Fruit fly (Drosophila melanogaster): ENCODE data around the gene CG43638.

The CG43638 gene

DNA sequence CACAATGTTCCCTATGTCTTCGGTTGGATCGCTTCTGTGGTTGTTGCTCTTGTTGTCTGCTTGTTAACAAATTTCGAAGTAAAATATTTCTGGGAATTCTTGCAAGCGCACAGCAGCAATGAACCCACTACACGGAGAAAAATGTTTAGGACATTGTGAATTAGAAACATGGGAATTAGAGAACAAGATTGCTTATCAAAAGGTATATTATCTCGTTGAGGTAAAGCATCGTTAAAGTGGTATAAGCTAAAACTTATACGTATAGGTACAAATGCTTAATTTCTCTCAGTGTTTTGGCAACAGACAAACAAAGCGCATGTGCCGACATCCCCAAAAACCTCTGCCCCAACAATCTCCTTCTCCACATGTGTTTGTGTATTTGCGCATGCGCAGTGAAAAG lies 9.3 kb downstream of the CG43638 start:
- TF ChIP-seq CG12605 (GFP tag; IDR thresholded peaks at IDR 0.05) = no peak
- peak; percentile 72; the same call in 2 of the 3 replicates for TF ChIP-seq CG4496 (GFP tag; IDR thresholded peaks at IDR 0.05)
- TF ChIP-seq fd96Ca (GFP tag; IDR thresholded peaks at IDR 0.05) = peak; percentile 19; the same call in 1 of the 3 replicates
- peak; percentile 16 for TF ChIP-seq CG34367 (tag; optimal IDR thresholded peaks at IDR 0.05)
- TF ChIP-seq CG14655 (GFP tag; optimal IDR thresholded peaks at IDR 0.05) = peak; percentile 71
- TF ChIP-seq CG32121 (GFP tag; IDR thresholded peaks at IDR 0.05) = no peak
- no peak for TF ChIP-seq rn (GFP tag; IDR thresholded peaks at IDR 0.05)
- TF ChIP-seq CG10348 (GFP tag; IDR thresholded peaks at IDR 0.05) = no peak
- TF ChIP-seq Pif1A (GFP tag; optimal IDR thresholded peaks at IDR 0.05) = peak; percentile 72
- peak; percentile 66 for TF ChIP-seq CG17806 (tag; optimal IDR thresholded peaks at IDR 0.05)
- no peak for TF ChIP-seq EcR (GFP tag; optimal IDR thresholded peaks at IDR 0.05)
- peak; percentile 82 for TF ChIP-seq Snoo (tag; optimal IDR thresholded peaks at IDR 0.05)
- peak; percentile 62 for TF ChIP-seq CG9948 (tag; optimal IDR thresholded peaks at IDR 0.05)
- peak; percentile 64 for TF ChIP-seq CG8159 (tag; optimal IDR thresholded peaks at IDR 0.05)
- no peak for TF ChIP-seq D1 (tag; optimal IDR thresholded peaks at IDR 0.05)
- TF ChIP-seq CG8301 (tag; optimal IDR thresholded peaks at IDR 0.05) = peak; percentile 60
- TF ChIP-seq CG13204 (GFP tag; optimal IDR thresholded peaks at IDR 0.05) = no peak
- no peak for TF ChIP-seq gl (tag; optimal IDR thresholded peaks at IDR 0.05)
- TF ChIP-seq CG15710 (tag; optimal IDR thresholded peaks at IDR 0.05) = peak; percentile 39
- peak; percentile 55 for TF ChIP-seq Pif1B (GFP tag; optimal IDR thresholded peaks at IDR 0.05)
- 0 out of 2 replicates have a peak, but pooled peaks have one; percentile 15 for TF ChIP-seq Ets98B (GFP tag; IDR thresholded peaks at IDR 0.05)

dm6 chr3L:12056286-12057178 lies 12.2 kb downstream of the CG43638 start:
- peak; percentile 27 for TF ChIP-seq CG15710 (tag; optimal IDR thresholded peaks at IDR 0.05)
- TF ChIP-seq CG34367 (tag; optimal IDR thresholded peaks at IDR 0.05) = peak; percentile 49
- peak; percentile 81 for TF ChIP-seq CG14655 (GFP tag; optimal IDR thresholded peaks at IDR 0.05)
- TF ChIP-seq Pif1B (GFP tag; optimal IDR thresholded peaks at IDR 0.05) = peak; percentile 40
- no peak for TF ChIP-seq CG10348 (GFP tag; IDR thresholded peaks at IDR 0.05)
- no peak for TF ChIP-seq CG32121 (GFP tag; IDR thresholded peaks at IDR 0.05)
- TF ChIP-seq CG8301 (tag; optimal IDR thresholded peaks at IDR 0.05) = peak; percentile 70
- TF ChIP-seq CG9948 (tag; optimal IDR thresholded peaks at IDR 0.05) = peak; percentile 62
- TF ChIP-seq CG12605 (GFP tag; IDR thresholded peaks at IDR 0.05) = no peak; the same call in 1 of the 2 replicates
- no peak for TF ChIP-seq CG13204 (GFP tag; optimal IDR thresholded peaks at IDR 0.05)
- peak; percentile 25; the same call in 1 of the 2 replicates for TF ChIP-seq Ets98B (GFP tag; IDR thresholded peaks at IDR 0.05)
- TF ChIP-seq rn (GFP tag; IDR thresholded peaks at IDR 0.05) = no peak
- TF ChIP-seq CG8159 (tag; optimal IDR thresholded peaks at IDR 0.05) = peak; percentile 73
- no peak for TF ChIP-seq EcR (GFP tag; optimal IDR thresholded peaks at IDR 0.05)
- TF ChIP-seq CG17806 (tag; optimal IDR thresholded peaks at IDR 0.05) = peak; percentile 53
- TF ChIP-seq Snoo (tag; optimal IDR thresholded peaks at IDR 0.05) = no peak
- TF ChIP-seq gl (tag; optimal IDR thresholded peaks at IDR 0.05) = no peak
- TF ChIP-seq CG4496 (GFP tag; IDR thresholded peaks at IDR 0.05) = peak; percentile 53; the same call in 2 of the 3 replicates
- no peak for TF ChIP-seq D1 (tag; optimal IDR thresholded peaks at IDR 0.05)
- peak; percentile 77 for TF ChIP-seq Pif1A (GFP tag; optimal IDR thresholded peaks at IDR 0.05)
- no peak for TF ChIP-seq fd96Ca (GFP tag; IDR thresholded peaks at IDR 0.05)

DNA sequence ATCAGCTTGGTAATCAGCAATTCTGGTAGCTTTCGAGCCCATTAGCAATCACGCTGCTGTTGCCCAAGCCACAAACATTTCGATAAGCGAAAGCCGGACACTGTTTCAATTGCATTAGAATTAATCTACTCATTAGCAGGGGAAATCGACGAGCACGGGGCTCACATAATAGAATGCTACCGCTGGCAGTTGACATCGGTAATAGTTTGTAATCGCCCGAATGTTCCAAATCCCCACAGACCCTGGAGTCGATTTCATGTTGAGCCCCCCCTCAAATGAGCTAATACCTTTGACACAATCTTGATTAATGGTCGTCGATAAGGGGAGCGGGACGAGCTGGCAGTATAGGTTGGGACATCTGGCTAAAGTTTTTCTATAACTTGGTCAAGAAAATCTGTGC lies 13.2 kb downstream of the CG43638 start:
- TF ChIP-seq Pif1A (GFP tag; optimal IDR thresholded peaks at IDR 0.05) (no peak), Pif1B (GFP tag; optimal IDR thresholded peaks at IDR 0.05) (no peak), CG8159 (tag; optimal IDR thresholded peaks at IDR 0.05) (no peak), CG15710 (tag; optimal IDR thresholded peaks at IDR 0.05) (no peak), gl (tag; optimal IDR thresholded peaks at IDR 0.05) (no peak), EcR (GFP tag; optimal IDR thresholded peaks at IDR 0.05) (no peak), rn (GFP tag; IDR thresholded peaks at IDR 0.05) (no peak), CG13204 (GFP tag; optimal IDR thresholded peaks at IDR 0.05) (no peak), CG10348 (GFP tag; IDR thresholded peaks at IDR 0.05) (no peak), CG32121 (GFP tag; IDR thresholded peaks at IDR 0.05) (no peak), CG17806 (tag; optimal IDR thresholded peaks at IDR 0.05) (no peak), CG8301 (tag; optimal IDR thresholded peaks at IDR 0.05) (no peak), Ets98B (GFP tag; IDR thresholded peaks at IDR 0.05) (no peak), fd96Ca (GFP tag; IDR thresholded peaks at IDR 0.05) (no peak), CG34367 (tag; optimal IDR thresholded peaks at IDR 0.05) (no peak), D1 (tag; optimal IDR thresholded peaks at IDR 0.05) (no peak), CG14655 (GFP tag; optimal IDR thresholded peaks at IDR 0.05) (no peak), CG4496 (GFP tag; IDR thresholded peaks at IDR 0.05) (no peak), CG9948 (tag; optimal IDR thresholded peaks at IDR 0.05) (no peak)

- peak; percentile 9 for TF ChIP-seq D1 (tag; optimal IDR thresholded peaks at IDR 0.05)
- no peak for TF ChIP-seq CG13204 (GFP tag; optimal IDR thresholded peaks at IDR 0.05)
- TF ChIP-seq CG4496 (GFP tag; IDR thresholded peaks at IDR 0.05) = peak; percentile 27; the same call in 1 of the 3 replicates
- TF ChIP-seq EcR (GFP tag; optimal IDR thresholded peaks at IDR 0.05) = no peak
- TF ChIP-seq CG14655 (GFP tag; optimal IDR thresholded peaks at IDR 0.05) = peak; percentile 92
- TF ChIP-seq Ets98B (GFP tag; IDR thresholded peaks at IDR 0.05) = no peak
- peak; percentile 91 for TF ChIP-seq Pif1A (GFP tag; optimal IDR thresholded peaks at IDR 0.05)
- peak; percentile 24 for TF ChIP-seq gl (tag; optimal IDR thresholded peaks at IDR 0.05)
- peak; percentile 69 for TF ChIP-seq Pif1B (GFP tag; optimal IDR thresholded peaks at IDR 0.05)
- no peak for TF ChIP-seq CG10348 (GFP tag; IDR thresholded peaks at IDR 0.05)
- peak; percentile 26 for TF ChIP-seq CG34367 (tag; optimal IDR thresholded peaks at IDR 0.05)
- TF ChIP-seq CG8301 (tag; optimal IDR thresholded peaks at IDR 0.05) = peak; percentile 84
- no peak for TF ChIP-seq CG32121 (GFP tag; IDR thresholded peaks at IDR 0.05)
- peak; percentile 83 for TF ChIP-seq CG17806 (tag; optimal IDR thresholded peaks at IDR 0.05)
- no peak for TF ChIP-seq rn (GFP tag; IDR thresholded peaks at IDR 0.05)
- peak; percentile 36 for TF ChIP-seq CG15710 (tag; optimal IDR thresholded peaks at IDR 0.05)
- TF ChIP-seq Snoo (tag; optimal IDR thresholded peaks at IDR 0.05) = no peak
- peak; percentile 88 for TF ChIP-seq CG8159 (tag; optimal IDR thresholded peaks at IDR 0.05)
- no peak for TF ChIP-seq CG12605 (GFP tag; IDR thresholded peaks at IDR 0.05)
- TF ChIP-seq CG9948 (tag; optimal IDR thresholded peaks at IDR 0.05) = peak; percentile 75
- TF ChIP-seq fd96Ca (GFP tag; IDR thresholded peaks at IDR 0.05) = no peak
Measured at dm6 chr3L:12058293-12058842, 14.0 kb downstream of the CG43638 start.

Data from whole organism, pupa.